Worm (Caenorhabditis elegans) whole organism, L3 larva: ENCODE data around the gene T07E3.4.
A peak's percentile ranks its signal among the peaks of the same experiment; 100 is the strongest.

Experiments used
- R02D3.7 ChIP-seq: fragments of 150-350 bp; optimal IDR thresholded peaks from 2 replicates; lab custom pipeline; 2014; ENCODE audit warnings: missing biosample characterization, missing genetic modification characterization
- ceh-82 ChIP-seq: fragments of 150-350 bp; optimal IDR thresholded peaks from 2 replicates; lab custom pipeline; 2014; ENCODE audit warnings: missing biosample characterization, missing genetic modification characterization
- egl-5 ChIP-seq: fragments of 150-350 bp; optimal IDR thresholded peaks from 2 replicates; lab custom pipeline; 2017; ENCODE audit warnings: missing biosample characterization, missing genetic modification reagents, missing genetic modification characterization, inconsistent platforms
- elt-3 ChIP-seq, 3 experiments: fragments of 150-350 bp in 1 of 3; sonication (generic microtip) in 2 of 3; optimal IDR thresholded peaks; 2 replicates in 2 of 3; 4 replicates in 1 of 3; lab custom pipeline; 2014 to 2017; ENCODE audit warnings: missing biosample characterization in 3 of 3, missing genetic modification characterization in 3 of 3
- fos-1 ChIP-seq: fragments of 150-350 bp; optimal IDR thresholded peaks from 2 replicates; lab custom pipeline; 2014; ENCODE audit warnings: missing biosample characterization, missing genetic modification characterization
- lin-39 ChIP-seq: fragments of 150-350 bp; optimal IDR thresholded peaks from 2 replicates; lab custom pipeline; 2018; ENCODE audit warnings: missing biosample characterization, missing genetic modification reagents, missing genetic modification characterization
- nfya-1 ChIP-seq: sonication (generic microtip); optimal IDR thresholded peaks from 2 replicates; lab custom pipeline; 2017; ENCODE audit warnings: missing genetic modification characterization, mild to moderate bottlenecking, missing compliant biosample characterization, antibody characterized with exemption, moderate library complexity; ENCODE audit not compliant: insufficient read depth
- nhr-12 ChIP-seq: fragments of 150-350 bp; optimal IDR thresholded peaks from 2 replicates; lab custom pipeline; 2014; ENCODE audit warnings: missing biosample characterization, missing genetic modification characterization
- pha-4 ChIP-seq: fragments of 150-350 bp; optimal IDR thresholded peaks from 2 replicates; lab custom pipeline; 2014; ENCODE audit warnings: missing biosample characterization, missing genetic modification reagents, missing genetic modification characterization
- skn-1 ChIP-seq: fragments of 150-350 bp; optimal IDR thresholded peaks from 2 replicates; lab custom pipeline; 2014; ENCODE audit warnings: missing biosample characterization, missing genetic modification characterization
- tbx-2 ChIP-seq: sonication (generic microtip); optimal IDR thresholded peaks from 2 replicates; lab custom pipeline; 2016; ENCODE audit warnings: mild to moderate bottlenecking, missing genetic modification characterization, missing compliant biosample characterization
- unc-62 ChIP-seq: fragments of 150-350 bp; sonication (generic microtip); optimal IDR thresholded peaks from 4 replicates; lab custom pipeline; 2014; ENCODE audit warnings: missing biosample characterization, missing genetic modification reagents, missing genetic modification characterization
- ztf-11 ChIP-seq: fragments of 150-350 bp; optimal IDR thresholded peaks from 2 replicates; lab custom pipeline; 2014; ENCODE audit warnings: missing biosample characterization, missing genetic modification characterization
- ztf-4 ChIP-seq: fragments of 150-350 bp; optimal IDR thresholded peaks from 2 replicates; lab custom pipeline; 2014; ENCODE audit warnings: missing biosample characterization, missing genetic modification characterization

ce11 chrIII:6871067-6871466, 26.7 kb upstream of the T07E3.4 start:
- TF ChIP-seq nhr-12 (tag; lab: Kevin White, UChicago) (no peak), nfya-1 (tag; lab: Kevin White, UChicago) (peak; percentile 41), egl-5 (no peak), pha-4 (tag; lab: Kevin White, UChicago) (no peak), fos-1 (tag; lab: Kevin White, UChicago) (no peak), skn-1 (tag; lab: Kevin White, UChicago) (no peak), ceh-82 (tag; lab: Kevin White, UChicago) (no peak), ztf-11 (tag; lab: Kevin White, UChicago) (no peak), unc-62 (GFP tag; lab: Kevin White, UChicago) (no peak), ztf-4 (no peak), elt-3 (tag; optimal IDR thresholded peaks at IDR 0.05; lab: Kevin White, UChicago) (no peak), lin-39 (tag; lab: Kevin White, UChicago) (peak; percentile 59), R02D3.7 (tag; lab: Kevin White, UChicago) (no peak), tbx-2 (tag; lab: Kevin White, UChicago) (no peak)
